Fruit fly (Drosophila melanogaster) S2 (cell line): ENCODE data around the gene term.

ENCODE experiments used
- CG8478 ChIP-seq: fragments of >200 bp; optimal IDR thresholded peaks from 2 replicates; lab custom pipeline; 2018
- CTCF ChIP-seq, 2 experiments: fragments of >200 bp; optimal IDR thresholded peaks; 2 replicates each; lab custom pipeline; 2018

The term gene

dm6 chr3L:18593671-18594070 lies at the start of gene term:
term (minus strand) TSS chr3L:18593771.
- TF ChIP-seq CTCF (optimal IDR thresholded peaks at IDR 0.05; lab: Kevin White, UChicago) (no peak), CG8478 (no peak)

- TF ChIP-seq CTCF (optimal IDR thresholded peaks at IDR 0.05; lab: Kevin White, UChicago) (no peak), CG8478 (no peak)
Observed at dm6 chr3L:18643222-18643621, 49.7 kb upstream of the term start.

dm6 chr3L:18640584-18641527 lies 47.3 kb upstream of the term start:
- TF ChIP-seq CTCF (optimal IDR thresholded peaks at IDR 0.05; lab: Kevin White, UChicago) (no peak), CG8478 (no peak)

dm6 chr3L:18638487-18638886 lies 44.9 kb upstream of the term start:
- TF ChIP-seq CG8478 (no peak), CTCF (optimal IDR thresholded peaks at IDR 0.05; lab: Kevin White, UChicago) (no peak)

dm6 chr3L:18638043-18638442 lies 44.5 kb upstream of the term start:
- TF ChIP-seq CTCF (optimal IDR thresholded peaks at IDR 0.05; lab: Kevin White, UChicago) (no peak), CG8478 (no peak)

dm6 chr3L:18637348-18637747 lies 43.8 kb upstream of the term start:
- no peak for TF ChIP-seq CG8478
- TF ChIP-seq CTCF (optimal IDR thresholded peaks at IDR 0.05; lab: Kevin White, UChicago) = no peak

- TF ChIP-seq CG8478 (no peak), CTCF (optimal IDR thresholded peaks at IDR 0.05; lab: Kevin White, UChicago) (no peak)
Observed at dm6 chr3L:18636782-18637181, 43.2 kb upstream of the term start.

- TF ChIP-seq CTCF (optimal IDR thresholded peaks at IDR 0.05; lab: Kevin White, UChicago) (no peak), CG8478 (no peak)
Observed at dm6 chr3L:18634792-18635471, 41.4 kb upstream of the term start.

- TF ChIP-seq CTCF (optimal IDR thresholded peaks at IDR 0.05; lab: Kevin White, UChicago) (no peak), CG8478 (no peak)
Observed at dm6 chr3L:18633084-18633483, 39.5 kb upstream of the term start.

- TF ChIP-seq CTCF (optimal IDR thresholded peaks at IDR 0.05; lab: Kevin White, UChicago) (no peak), CG8478 (no peak)
Observed at dm6 chr3L:18632187-18632635, 38.6 kb upstream of the term start.

- TF ChIP-seq CTCF (optimal IDR thresholded peaks at IDR 0.05; lab: Kevin White, UChicago) = no peak
- no peak for TF ChIP-seq CG8478
Observed at dm6 chr3L:18629874-18630273, 36.3 kb upstream of the term start.

dm6 chr3L:18628458-18628857 lies 34.9 kb upstream of the term start:
- no peak for TF ChIP-seq CG8478
- no peak for TF ChIP-seq CTCF (optimal IDR thresholded peaks at IDR 0.05; lab: Kevin White, UChicago)

dm6 chr3L:18627657-18628455 lies 34.3 kb upstream of the term start:
- TF ChIP-seq CG8478 (no peak), CTCF (optimal IDR thresholded peaks at IDR 0.05; lab: Kevin White, UChicago) (no peak)

dm6 chr3L:18626451-18627079 lies 33.0 kb upstream of the term start:
- no peak for TF ChIP-seq CG8478
- TF ChIP-seq CTCF (optimal IDR thresholded peaks at IDR 0.05; lab: Kevin White, UChicago) = no peak

dm6 chr3L:18625786-18626185 lies 32.2 kb upstream of the term start, which contains the start of gene MYPT-75D:
MYPT-75D (plus strand) TSS chr3L:18625959.
- TF ChIP-seq CG8478 = no peak
- no peak for TF ChIP-seq CTCF (optimal IDR thresholded peaks at IDR 0.05; lab: Kevin White, UChicago)
